Worm (Caenorhabditis elegans) whole organism, dauer: ENCODE measurements around the gene seb-3.

Source experiments
- unc-62 ChIP-seq: sonication (generic microtip); optimal IDR thresholded peaks from 2 replicates; lab custom pipeline; 2017; ENCODE audit warnings: missing biosample characterization, missing genetic modification reagents, missing genetic modification characterization

The seb-3 gene

ce11 chrX:15026008-15026407 is at the start of gene seb-3:
TSS of gene seb-3 (plus strand) at chrX:15026308.
- TF ChIP-seq unc-62: no peak

ce11 chrX:14976840-14977534 is 49.1 kb upstream of the seb-3 start:
- no peak for TF ChIP-seq unc-62

DNA sequence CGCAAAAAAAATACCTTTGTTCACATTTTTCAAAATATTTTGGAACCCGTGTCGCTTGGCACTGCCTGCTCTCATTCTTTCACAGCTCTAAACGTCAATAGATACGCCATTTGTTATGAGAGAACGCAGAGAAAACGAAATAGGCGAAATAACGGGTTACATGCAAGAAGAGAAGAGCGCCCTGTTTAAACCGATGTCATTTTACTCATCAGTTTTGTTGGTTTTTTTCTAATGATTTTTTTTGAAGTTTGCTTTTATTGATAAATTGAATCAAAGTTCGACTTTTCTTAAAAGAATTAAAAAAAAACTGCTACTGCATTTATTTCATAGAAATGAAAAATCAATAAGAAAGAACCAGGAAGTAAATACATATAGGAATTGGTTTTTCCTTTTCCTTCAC is 47.4 kb upstream of the seb-3 start:
- TF ChIP-seq unc-62: no peak

DNA sequence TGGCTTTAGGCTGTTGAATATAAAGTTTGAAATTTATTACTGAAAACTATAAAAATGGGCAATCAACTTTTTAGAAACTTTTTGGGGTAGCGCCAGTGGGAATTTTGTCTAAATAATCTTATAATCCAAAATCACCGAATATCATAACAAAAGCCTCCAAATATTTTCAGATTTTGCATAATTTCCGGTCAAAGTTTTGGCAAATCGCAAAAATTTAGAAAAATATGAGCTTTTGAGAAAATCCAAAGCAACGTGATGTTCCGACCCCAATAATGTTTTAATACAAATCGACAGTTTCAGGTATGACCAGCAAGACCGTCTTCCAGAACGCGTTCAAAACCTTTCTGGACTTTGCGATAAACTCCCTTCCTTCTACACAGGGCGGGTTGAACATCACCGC is 46.7 kb upstream of the seb-3 start, which contains the start of gene emre-1:
Gene emre-1, plus strand, starts transcription at position 301 of the 400 bp plus-strand sequence.
- TF ChIP-seq unc-62: no peak

- no peak for TF ChIP-seq unc-62
Measured at ce11 chrX:14982525-14982924, 43.6 kb upstream of the seb-3 start, which contains the start of gene plp-2. TSS of gene plp-2 (minus strand) at chrX:14982804.

DNA sequence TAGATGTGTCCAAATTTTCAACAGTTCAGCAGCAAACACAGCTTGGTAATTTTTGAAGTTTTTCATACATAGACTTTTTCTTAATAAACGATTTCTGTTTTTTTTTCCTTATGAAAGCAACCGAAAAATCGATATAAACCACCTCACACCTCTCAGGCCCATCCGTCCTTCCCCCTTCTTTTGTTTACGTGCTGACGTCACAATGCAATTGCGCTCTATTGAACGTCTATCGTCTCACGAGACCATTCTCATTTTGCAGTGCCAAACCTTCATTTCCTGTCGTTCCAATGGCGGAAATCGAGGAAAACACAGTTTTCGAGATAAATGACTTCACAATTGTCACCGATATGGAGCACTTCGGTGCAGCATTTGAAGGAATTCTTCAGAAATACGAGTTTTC is 42.8 kb upstream of the seb-3 start, which contains the start of gene rbg-1:
Gene rbg-1, plus strand, starts transcription at position 260 of the 400 bp plus-strand sequence.
- TF ChIP-seq unc-62: no peak

DNA sequence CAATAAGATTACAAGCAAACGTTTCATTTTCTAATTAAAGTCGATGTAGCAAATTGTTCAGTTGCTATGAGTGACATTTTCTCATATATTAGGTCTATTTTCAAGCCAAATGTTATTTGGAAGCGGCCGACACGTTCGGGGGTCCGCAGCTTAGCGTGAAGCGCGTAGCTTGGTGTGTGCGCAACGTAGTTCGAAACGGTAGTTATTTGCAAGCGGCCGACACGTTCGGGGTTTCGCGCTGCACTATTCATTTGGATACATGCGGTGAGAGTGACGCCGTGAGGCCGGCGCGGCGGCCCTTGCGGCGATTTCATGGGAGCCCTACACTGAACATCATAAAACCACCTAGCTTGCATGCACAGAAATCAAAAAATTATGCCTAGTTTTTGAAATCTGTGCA is 37.9 kb upstream of the seb-3 start:
- TF ChIP-seq unc-62: no peak

ce11 chrX:14991280-14991679 is 34.8 kb upstream of the seb-3 start, which contains the start of gene iglr-1:
TSS of gene iglr-1 (minus strand) at chrX:14991380.
- TF ChIP-seq unc-62: no peak

ce11 chrX:14993744-14994143 is 32.4 kb upstream of the seb-3 start:
- no peak for TF ChIP-seq unc-62

ce11 chrX:14999101-14999500 is 27.0 kb upstream of the seb-3 start, which contains the start of gene cutl-3:
TSS of gene cutl-3 (minus strand) at chrX:14999201.
- TF ChIP-seq unc-62: no peak

DNA sequence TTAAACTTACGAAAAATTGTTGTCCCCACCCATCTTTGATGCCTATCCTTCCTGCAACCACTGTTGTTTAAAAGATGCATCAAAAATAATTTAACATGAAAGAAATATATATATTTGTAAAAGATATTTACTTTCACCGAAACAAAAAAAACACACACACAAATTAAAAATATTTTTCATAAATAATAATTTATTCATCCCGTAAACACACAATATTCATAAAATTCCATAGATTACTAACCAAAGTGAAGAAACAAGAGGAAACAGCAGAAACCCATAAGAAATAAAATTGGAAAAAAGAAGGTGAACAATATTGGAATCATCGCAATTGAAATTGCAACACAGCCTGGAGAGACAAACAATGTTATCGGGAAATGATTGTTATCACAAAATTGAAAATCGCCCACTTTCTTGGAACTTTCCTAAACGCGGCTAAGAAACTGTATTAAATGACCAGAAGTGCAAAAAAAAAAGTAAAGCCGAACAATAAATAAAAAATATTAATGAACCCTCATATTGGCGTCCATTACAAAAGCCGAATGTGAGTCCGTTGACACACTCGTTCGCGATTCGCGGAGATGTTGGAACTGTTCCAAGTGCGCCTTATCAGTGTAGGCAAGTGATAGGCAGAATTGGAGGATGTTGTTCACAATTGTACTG is 22.1 kb upstream of the seb-3 start, which contains the start of gene slc-25A18.1:
Gene slc-25A18.1, minus strand, starts transcription at position 51 of the 660 bp plus-strand sequence.
- no peak for TF ChIP-seq unc-62

- no peak for TF ChIP-seq unc-62
Measured at ce11 chrX:15006847-15007358, 19.2 kb upstream of the seb-3 start, which contains the start of gene ergi-2. TSS of gene ergi-2 (minus strand) at chrX:15007308.

DNA sequence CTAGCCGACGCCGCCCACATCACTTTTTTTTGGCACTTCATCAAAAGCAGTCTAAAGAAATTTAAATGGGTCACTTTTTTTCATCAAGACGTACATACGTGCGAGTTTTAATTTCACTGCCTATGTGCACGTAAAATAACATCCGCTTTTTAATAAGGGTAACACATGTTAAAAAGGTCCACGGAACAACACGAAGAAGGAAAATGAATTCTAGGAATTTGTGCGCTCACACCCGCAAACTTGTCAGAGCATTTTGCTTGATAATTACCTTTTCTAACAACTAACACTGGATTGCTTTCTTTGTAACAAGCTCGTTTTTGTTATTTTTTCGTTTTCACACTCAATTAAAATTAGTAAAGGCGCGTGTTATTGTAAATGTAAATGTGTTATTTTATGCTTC is 17.4 kb upstream of the seb-3 start:
- no peak for TF ChIP-seq unc-62

- TF ChIP-seq unc-62: no peak
Measured at ce11 chrX:15010941-15011340, 15.2 kb upstream of the seb-3 start.

DNA sequence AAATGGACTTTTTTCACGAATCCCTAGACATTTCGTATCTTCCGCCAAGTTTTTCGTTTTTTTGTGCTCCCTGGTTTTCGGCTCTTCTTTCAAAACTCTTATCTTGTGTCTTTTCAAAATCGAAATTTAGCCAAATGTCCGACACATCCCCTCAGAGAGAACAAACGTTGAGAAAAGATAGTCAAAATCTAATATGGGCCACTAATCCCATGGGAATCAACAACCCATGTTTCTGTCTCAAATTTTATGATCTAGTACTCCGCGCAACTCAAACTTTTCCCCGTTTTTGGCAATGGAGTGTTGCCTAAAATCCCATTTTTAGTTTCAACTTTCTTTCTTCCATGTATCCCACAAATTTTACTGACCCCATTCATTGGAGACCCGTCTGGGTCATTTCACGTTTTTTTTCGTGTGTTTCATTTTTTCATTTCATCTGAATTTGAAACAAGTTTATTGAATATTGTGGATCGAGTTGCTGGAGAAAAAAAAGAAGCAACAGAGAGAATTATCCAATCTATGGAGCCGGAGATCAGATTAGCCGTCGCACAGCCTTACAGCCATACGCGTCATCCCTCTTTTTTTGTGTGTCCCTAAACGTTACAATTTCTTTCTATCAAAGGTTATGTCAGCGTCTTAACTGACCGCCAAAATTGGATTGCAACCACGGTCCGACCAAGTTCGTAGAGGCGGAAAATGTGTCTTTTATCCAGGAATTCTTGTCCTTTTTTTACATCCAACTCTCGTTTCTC is 14.4 kb upstream of the seb-3 start:
- TF ChIP-seq unc-62: no peak

- TF ChIP-seq unc-62: no peak
Measured at ce11 chrX:15013941-15014453, 12.1 kb upstream of the seb-3 start.

DNA sequence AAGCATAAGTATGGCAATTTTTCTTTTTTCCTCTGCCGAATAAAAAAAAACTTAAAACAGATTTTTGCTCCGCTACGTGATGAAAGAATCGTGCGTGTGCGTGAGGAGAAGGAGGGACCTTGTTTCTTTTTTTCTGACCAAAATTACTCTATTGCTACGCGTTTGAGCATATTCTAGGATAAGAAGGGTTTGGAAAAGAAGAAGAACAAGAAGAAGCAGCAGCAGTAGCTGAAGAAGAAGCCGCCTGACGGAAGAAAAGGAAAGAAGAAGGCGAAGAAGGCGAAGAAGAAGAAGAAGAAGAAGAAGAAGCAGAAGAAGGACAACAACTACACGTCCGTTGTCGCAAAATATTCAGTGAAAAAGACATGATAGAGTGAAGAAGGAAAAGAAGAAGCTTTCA is 10.0 kb upstream of the seb-3 start:
- TF ChIP-seq unc-62: no peak
